Worm (Caenorhabditis elegans): ENCODE measurements around the gene Y47D3A.14.

Y47D3A.14 gene

ce11 chrIII:11243421-11243820, 6.8 kb upstream of the Y47D3A.14 start:
- TF ChIP-seq ceh-2 (tag; optimal IDR thresholded peaks at IDR 0.05) = no peak
- TF ChIP-seq sox-2 (GFP tag; IDR thresholded peaks at IDR 0.05) = no peak
- TF ChIP-seq lin-11 (tag; optimal IDR thresholded peaks at IDR 0.05) = no peak
- TF ChIP-seq rnt-1 (tag; optimal IDR thresholded peaks at IDR 0.05) = peak; percentile 60
- no peak for TF ChIP-seq ahr-1 (tag; optimal IDR thresholded peaks at IDR 0.05)
- TF ChIP-seq nhr-11 (tag; optimal IDR thresholded peaks at IDR 0.05) = no peak
- TF ChIP-seq pros-1 (tag; optimal IDR thresholded peaks at IDR 0.05) = no peak
- TF ChIP-seq nhr-232 (tag; optimal IDR thresholded peaks at IDR 0.05) = no peak
- no peak for TF ChIP-seq hlh-13 (GFP tag; optimal IDR thresholded peaks at IDR 0.05)
- TF ChIP-seq lim-6 (tag; optimal IDR thresholded peaks at IDR 0.05) = no peak
- no peak for TF ChIP-seq ceh-6 (GFP tag; optimal IDR thresholded peaks at IDR 0.05)
- no peak for TF ChIP-seq eyg-1 (tag; optimal IDR thresholded peaks at IDR 0.05)
- TF ChIP-seq unc-42 (tag; optimal IDR thresholded peaks at IDR 0.05) = peak; percentile 27
- no peak for TF ChIP-seq hlh-15 (tag; optimal IDR thresholded peaks at IDR 0.05)
- no peak for TF ChIP-seq Y22D7AL.16 (tag; optimal IDR thresholded peaks at IDR 0.05)
- TF ChIP-seq fkh-6 (tag; optimal IDR thresholded peaks at IDR 0.05) = no peak
- TF ChIP-seq dmd-4 (tag; optimal IDR thresholded peaks at IDR 0.05; ENCODE audit: borderline replicate concordance) = no peak
- no peak for TF ChIP-seq F13H6.1 (tag; optimal IDR thresholded peaks at IDR 0.05)
- TF ChIP-seq mec-3 (tag; optimal IDR thresholded peaks at IDR 0.05; ENCODE audit: borderline replicate concordance) = no peak
- TF ChIP-seq ceh-45 (GFP tag; IDR thresholded peaks at IDR 0.05) = no peak
- TF ChIP-seq ets-4 (tag; optimal IDR thresholded peaks at IDR 0.05) = no peak
- no peak for TF ChIP-seq che-1 (tag; optimal IDR thresholded peaks at IDR 0.05)
- TF ChIP-seq ttx-3 (tag; optimal IDR thresholded peaks at IDR 0.05) = no peak
- no peak for TF ChIP-seq pqm-1 (tag; optimal IDR thresholded peaks at IDR 0.05)
- peak; percentile 14 for TF ChIP-seq hlh-8 (tag; optimal IDR thresholded peaks at IDR 0.05)
- TF ChIP-seq T23F11.4 (GFP tag; optimal IDR thresholded peaks at IDR 0.05) = no peak
- no peak for TF ChIP-seq hlh-6 (tag; optimal IDR thresholded peaks at IDR 0.05)
- no peak for TF ChIP-seq C38D4.7 (GFP tag; optimal IDR thresholded peaks at IDR 0.05)
- TF ChIP-seq ztf-16 (tag; optimal IDR thresholded peaks at IDR 0.05) = no peak
- no peak for TF ChIP-seq ceh-48 (tag; optimal IDR thresholded peaks at IDR 0.05)
- peak; percentile 81 for TF ChIP-seq unc-55 (GFP tag; optimal IDR thresholded peaks at IDR 0.05)
- TF ChIP-seq ceh-14 (tag; optimal IDR thresholded peaks at IDR 0.05) = peak; percentile 6
- TF ChIP-seq nfya-1 (tag; optimal IDR thresholded peaks at IDR 0.05) = peak; percentile 82
- TF ChIP-seq npax-4 (tag; optimal IDR thresholded peaks at IDR 0.05) = no peak
- peak; percentile 46 for TF ChIP-seq hlh-30 (tag; optimal IDR thresholded peaks at IDR 0.05; ENCODE audit: insufficient read depth)
- TF ChIP-seq elt-2 (tag; optimal IDR thresholded peaks at IDR 0.05) = no peak
- TF ChIP-seq dve-1 (tag; optimal IDR thresholded peaks at IDR 0.05) = peak; percentile 61
- no peak for TF ChIP-seq pat-9 (tag; optimal IDR thresholded peaks at IDR 0.05)
- no peak for TF ChIP-seq pha-4 (tag; optimal IDR thresholded peaks at IDR 0.05)
- TF ChIP-seq ceh-9 (tag; optimal IDR thresholded peaks at IDR 0.05) = no peak
- TF ChIP-seq ceh-19 (GFP tag; optimal IDR thresholded peaks at IDR 0.05) = no peak
- no peak for TF ChIP-seq pag-3 (tag; optimal IDR thresholded peaks at IDR 0.05; ENCODE audit: borderline replicate concordance)
- no peak for TF ChIP-seq ceh-30 (tag; optimal IDR thresholded peaks at IDR 0.05)
- no peak for TF ChIP-seq ref-2 (tag; optimal IDR thresholded peaks at IDR 0.05)
- TF ChIP-seq ceh-31 (tag; optimal IDR thresholded peaks at IDR 0.05) = peak; percentile 76
- TF ChIP-seq ceh-18 (tag; optimal IDR thresholded peaks at IDR 0.05) = peak; percentile 76
- no peak for TF ChIP-seq ama-1 (optimal IDR thresholded peaks at IDR 0.05)
- no peak for TF ChIP-seq sdc-2 (tag; optimal IDR thresholded peaks at IDR 0.05)
- peak; percentile 14 for TF ChIP-seq madf-2 (tag; optimal IDR thresholded peaks at IDR 0.05)
- no peak for TF ChIP-seq gmeb-2 (tag; optimal IDR thresholded peaks at IDR 0.05)
- TF ChIP-seq pha-2 (tag; optimal IDR thresholded peaks at IDR 0.05) = no peak
- no peak for TF ChIP-seq ceh-24 (tag; optimal IDR thresholded peaks at IDR 0.05)
- peak; percentile 56 for TF ChIP-seq tbx-2 (tag; optimal IDR thresholded peaks at IDR 0.05)
- no peak for TF ChIP-seq ceh-22 (tag; optimal IDR thresholded peaks at IDR 0.05)
- peak; percentile 38 for TF ChIP-seq pax-1 (tag; optimal IDR thresholded peaks at IDR 0.05)
